Fruit fly (Drosophila melanogaster) whole organism, prepupa: Measurements from ENCODE around the gene Nsun5.

Source experiments
- Blimp-1 ChIP-seq: fragments of 200-800 bp; sonication (Bioruptor generic); optimal IDR thresholded peaks from 3 replicates; lab custom pipeline; 2017; ENCODE audit warnings: missing biosample characterization, missing genetic modification characterization, mild to moderate bottlenecking, moderate library complexity, missing genetic modification reagents
- CG10631 ChIP-seq: fragments of 200-800 bp; sonication (Bioruptor generic); optimal IDR thresholded peaks from 2 replicates; lab custom pipeline; 2016; ENCODE audit warnings: missing biosample characterization, missing genetic modification characterization
- CG10669 ChIP-seq: fragments of 200-800 bp; sonication (Bioruptor generic); optimal IDR thresholded peaks from 3 replicates; lab custom pipeline; 2018; ENCODE audit warnings: missing biosample characterization, mild to moderate bottlenecking, missing genetic modification characterization, moderate library complexity
- CG11294 ChIP-seq: fragments of 200-800 bp; sonication (Bioruptor generic); IDR thresholded peaks from 2 replicates; pipeline ENCODE4 v1.3.6; 2022; ENCODE audit warnings: missing biosample characterization, missing genetic modification characterization
- CG11902 ChIP-seq: fragments of 200-800 bp; sonication (Bioruptor generic); optimal IDR thresholded peaks from 3 replicates; lab custom pipeline; 2016; ENCODE audit warnings: missing biosample characterization, missing genetic modification characterization
- CG15336 ChIP-seq: fragments of 200-800 bp; sonication (Bioruptor generic); IDR thresholded peaks from 2 replicates; pipeline ENCODE4 v1.3.6; 2022; ENCODE audit warnings: missing biosample characterization, missing genetic modification characterization
- CG1621 ChIP-seq: fragments of 200-800 bp; sonication (Bioruptor generic); optimal IDR thresholded peaks from 3 replicates; lab custom pipeline; 2018; ENCODE audit warnings: missing biosample characterization, mild to moderate bottlenecking, missing genetic modification characterization
- CG16779 ChIP-seq: fragments of 200-800 bp; sonication (Bioruptor generic); optimal IDR thresholded peaks from 3 replicates; lab custom pipeline; 2017; ENCODE audit warnings: missing biosample characterization, mild to moderate bottlenecking, missing genetic modification characterization
- CG3032 ChIP-seq: fragments of 200-800 bp; optimal IDR thresholded peaks from 2 replicates; lab custom pipeline; 2019; ENCODE audit warnings: missing biosample characterization, mild to moderate bottlenecking, missing genetic modification characterization, moderate library complexity
- CG32006 ChIP-seq: fragments of 200-800 bp; sonication (Bioruptor generic); optimal IDR thresholded peaks from 3 replicates; lab custom pipeline; 2017; ENCODE audit warnings: missing biosample characterization, mild to moderate bottlenecking, missing genetic modification characterization
- CG34406 ChIP-seq: fragments of 200-800 bp; sonication (Bioruptor generic); optimal IDR thresholded peaks from 3 replicates; lab custom pipeline; 2016; ENCODE audit warnings: missing biosample characterization, missing genetic modification characterization
- CG3919 ChIP-seq: fragments of 200-800 bp; sonication (Bioruptor generic); optimal IDR thresholded peaks from 3 replicates; lab custom pipeline; 2016; ENCODE audit warnings: missing biosample characterization, missing genetic modification characterization
- CG4318 ChIP-seq: fragments of 200-800 bp; sonication (Bioruptor generic); optimal IDR thresholded peaks from 3 replicates; lab custom pipeline; 2017; ENCODE audit warnings: missing biosample characterization, mild to moderate bottlenecking, missing genetic modification characterization
- CG6163 ChIP-seq: fragments of 200-800 bp; sonication (Bioruptor generic); IDR thresholded peaks from 3 replicates; pipeline ENCODE4 v1.3.6; 2022; ENCODE audit warnings: missing biosample characterization, missing genetic modification characterization
- CG6276 ChIP-seq: fragments of 200-800 bp; sonication (Bioruptor generic); optimal IDR thresholded peaks from 2 replicates; lab custom pipeline; 2017; ENCODE audit warnings: missing biosample characterization, mild to moderate bottlenecking, missing genetic modification characterization
- CG6792 ChIP-seq: fragments of 200-800 bp; sonication (Bioruptor generic); optimal IDR thresholded peaks from 3 replicates; lab custom pipeline; 2016; ENCODE audit warnings: missing biosample characterization, missing genetic modification characterization
- CG6808 ChIP-seq: fragments of 200-800 bp; sonication (Bioruptor generic); optimal IDR thresholded peaks from 3 replicates; lab custom pipeline; 2017; ENCODE audit warnings: missing biosample characterization, missing genetic modification characterization, mild to moderate bottlenecking, moderate library complexity, missing genetic modification reagents
- CG8119 ChIP-seq: fragments of 200-800 bp; sonication (Bioruptor generic); IDR thresholded peaks from 3 replicates; pipeline ENCODE4 v1.3.6; 2022; ENCODE audit warnings: missing biosample characterization, missing genetic modification characterization
- CG8319 ChIP-seq: fragments of 200-800 bp; sonication (Bioruptor generic); optimal IDR thresholded peaks from 3 replicates; lab custom pipeline; 2016; ENCODE audit warnings: missing biosample characterization, missing genetic modification characterization
- CG9139 ChIP-seq: fragments of 200-800 bp; sonication (Bioruptor generic); optimal IDR thresholded peaks from 3 replicates; lab custom pipeline; 2017; ENCODE audit warnings: missing biosample characterization, mild to moderate bottlenecking, missing genetic modification characterization
- Eip75B ChIP-seq: fragments of 200-800 bp; sonication (Bioruptor generic); optimal IDR thresholded peaks from 3 replicates; lab custom pipeline; 2016; ENCODE audit warnings: missing biosample characterization, missing genetic modification characterization
- Eip78C ChIP-seq: fragments of 200-800 bp; sonication (Bioruptor generic); peaks from one replicate; lab custom pipeline; 2016; ENCODE audit warnings: missing biosample characterization, missing genetic modification characterization
- Eip93F ChIP-seq: fragments of 200-800 bp; sonication (Bioruptor generic); optimal IDR thresholded peaks from 2 replicates; lab custom pipeline; 2016; ENCODE audit warnings: missing biosample characterization, mild to moderate bottlenecking, missing genetic modification characterization
- Ets21C ChIP-seq: fragments of 200-800 bp; sonication (Bioruptor generic); optimal IDR thresholded peaks from 3 replicates; lab custom pipeline; 2016; ENCODE audit warnings: missing biosample characterization, missing genetic modification characterization
- Ets96B ChIP-seq: fragments of 200-800 bp; optimal IDR thresholded peaks from 2 replicates; lab custom pipeline; 2019; ENCODE audit warnings: missing biosample characterization, mild to moderate bottlenecking, missing genetic modification characterization, moderate library complexity
- Gug ChIP-seq: fragments of 200-800 bp; sonication (Bioruptor generic); IDR thresholded peaks from 2 replicates; pipeline ENCODE4 v1.3.6; 2022; ENCODE audit warnings: missing biosample characterization, missing genetic modification characterization
- Hr38 ChIP-seq: sonication (Bioruptor generic); optimal IDR thresholded peaks from 2 replicates; lab custom pipeline; 2016; ENCODE audit warnings: missing biosample characterization, missing genetic modification characterization
- Hr39 ChIP-seq: fragments of 200-800 bp; sonication (Bioruptor generic); optimal IDR thresholded peaks from 2 replicates; lab custom pipeline; 2016; ENCODE audit warnings: missing biosample characterization, missing genetic modification characterization
- Hr4 ChIP-seq: fragments of 200-800 bp; sonication (Bioruptor generic); optimal IDR thresholded peaks from 3 replicates; lab custom pipeline; 2016; ENCODE audit warnings: missing biosample characterization, missing genetic modification characterization
- Met ChIP-seq: fragments of 200-800 bp; sonication (Bioruptor generic); optimal IDR thresholded peaks from 3 replicates; lab custom pipeline; 2016; ENCODE audit warnings: missing biosample characterization, missing genetic modification characterization
- OdsH ChIP-seq: fragments of 200-800 bp; sonication (Bioruptor generic); optimal IDR thresholded peaks from 3 replicates; lab custom pipeline; 2016; ENCODE audit warnings: missing biosample characterization, missing genetic modification characterization
- Smox ChIP-seq: fragments of 200-800 bp; sonication (Bioruptor generic); optimal IDR thresholded peaks from 3 replicates; lab custom pipeline; 2016; ENCODE audit warnings: missing biosample characterization, missing genetic modification characterization
- Sox102F ChIP-seq: fragments of 200-800 bp; sonication (Bioruptor generic); optimal IDR thresholded peaks from 2 replicates; lab custom pipeline; 2016; ENCODE audit warnings: missing biosample characterization, mild to moderate bottlenecking, missing genetic modification characterization
- Sox14 ChIP-seq: fragments of 200-800 bp; sonication (Bioruptor generic); optimal IDR thresholded peaks from 3 replicates; lab custom pipeline; 2016; ENCODE audit warnings: missing biosample characterization, missing genetic modification characterization
- Sox15 ChIP-seq: fragments of 200-800 bp; sonication (Bioruptor generic); optimal IDR thresholded peaks from 3 replicates; lab custom pipeline; 2016; ENCODE audit warnings: missing biosample characterization, missing genetic modification characterization
- achi ChIP-seq: fragments of 200-800 bp; sonication (Bioruptor generic); optimal IDR thresholded peaks from 3 replicates; lab custom pipeline; 2016; ENCODE audit warnings: missing biosample characterization, missing genetic modification characterization
- acj6 ChIP-seq: fragments of 200-800 bp; sonication (Bioruptor generic); optimal IDR thresholded peaks from 3 replicates; lab custom pipeline; 2016; ENCODE audit warnings: missing biosample characterization, missing genetic modification characterization
- cyc ChIP-seq: fragments of 200-800 bp; sonication (Bioruptor generic); optimal IDR thresholded peaks from 3 replicates; lab custom pipeline; 2016; ENCODE audit warnings: missing biosample characterization, missing genetic modification characterization
- dac ChIP-seq: fragments of 200-800 bp; sonication (Bioruptor generic); optimal IDR thresholded peaks from 2 replicates; lab custom pipeline; 2017; ENCODE audit warnings: missing biosample characterization, mild to moderate bottlenecking, missing genetic modification characterization
- dsx ChIP-seq: fragments of 200-800 bp; optimal IDR thresholded peaks from 3 replicates; lab custom pipeline; 2019; ENCODE audit warnings: missing biosample characterization, mild to moderate bottlenecking, missing genetic modification characterization, moderate library complexity; ENCODE audit not compliant: poor library complexity, severe bottlenecking
- eg ChIP-seq: fragments of 200-800 bp; sonication (Bioruptor generic); IDR thresholded peaks from 3 replicates; pipeline ENCODE4 v1.3.6; 2022; ENCODE audit warnings: missing biosample characterization, missing genetic modification characterization
- esn ChIP-seq: fragments of 200-800 bp; sonication (Bioruptor generic); optimal IDR thresholded peaks from 2 replicates; lab custom pipeline; 2016; ENCODE audit warnings: missing biosample characterization, mild to moderate bottlenecking, missing genetic modification characterization, moderate library complexity
- fd59A ChIP-seq: fragments of 200-800 bp; sonication (Bioruptor generic); optimal IDR thresholded peaks from 2 replicates; lab custom pipeline; 2017; ENCODE audit warnings: missing biosample characterization, mild to moderate bottlenecking, missing genetic modification characterization, missing genetic modification reagents
- fd85E ChIP-seq: fragments of 200-800 bp; sonication (Bioruptor generic); optimal IDR thresholded peaks from 3 replicates; lab custom pipeline; 2016; ENCODE audit warnings: missing biosample characterization, missing genetic modification characterization
- fkh ChIP-seq: fragments of 200-800 bp; sonication (Bioruptor generic); optimal IDR thresholded peaks from 3 replicates; lab custom pipeline; 2017; ENCODE audit warnings: missing biosample characterization, mild to moderate bottlenecking, missing genetic modification characterization, moderate library complexity
- net ChIP-seq: fragments of 200-800 bp; sonication (Bioruptor generic); optimal IDR thresholded peaks from 3 replicates; lab custom pipeline; 2016; ENCODE audit warnings: missing biosample characterization, missing genetic modification characterization
- pdm3 ChIP-seq: fragments of 200-800 bp; sonication (Bioruptor generic); optimal IDR thresholded peaks from 3 replicates; lab custom pipeline; 2016; ENCODE audit warnings: missing biosample characterization, missing genetic modification characterization
- salr ChIP-seq, 2 experiments: fragments of 200-800 bp; sonication (Bioruptor generic); optimal IDR thresholded peaks; 3 replicates each; lab custom pipeline; 2016 to 2018; ENCODE audit warnings: missing biosample characterization in 2 of 2, missing genetic modification characterization in 2 of 2, mild to moderate bottlenecking in 1 of 2
- ss ChIP-seq, 2 experiments: fragments of 200-800 bp; sonication (Bioruptor generic); optimal IDR thresholded peaks; 2 replicates in 1 of 2; 3 replicates in 1 of 2; lab custom pipeline; 2017 to 2018; ENCODE audit warnings: mild to moderate bottlenecking in 2 of 2, missing biosample characterization in 2 of 2, missing genetic modification characterization in 2 of 2, moderate library complexity in 1 of 2
- svp ChIP-seq: fragments of 200-800 bp; sonication (Bioruptor generic); peaks from one replicate; lab custom pipeline; 2016; ENCODE audit warnings: missing biosample characterization, missing genetic modification characterization
- topi ChIP-seq: fragments of 200-800 bp; sonication (Bioruptor generic); optimal IDR thresholded peaks from 3 replicates; lab custom pipeline; 2016; ENCODE audit warnings: missing biosample characterization, missing genetic modification characterization
- vri ChIP-seq: fragments of 200-800 bp; sonication (Bioruptor generic); optimal IDR thresholded peaks from 3 replicates; lab custom pipeline; 2016; ENCODE audit warnings: missing biosample characterization, mild to moderate bottlenecking, missing genetic modification characterization

Nsun5 gene

dm6 chr3R:19162135-19162616 is at the start of gene Nsun5, which contains the start of gene CG42359:
TSS of gene Nsun5 (minus strand) at chr3R:19162300.
TSS of gene CG42359 (minus strand) at chr3R:19162300.
- TF ChIP-seq CG9139 (GFP tag; lab: Kevin White, UChicago) (no peak), CG3032 (tag; lab: Kevin White, UChicago) (peak; percentile 83), vri (GFP tag; lab: Kevin White, UChicago) (peak; percentile 73), ss (GFP tag; optimal IDR thresholded peaks at IDR 0.05; lab: Kevin White, UChicago) (peak; percentile 9 to 60), Eip78C (GFP tag; lab: Kevin White, UChicago) (peak; percentile 92), CG34406 (GFP tag; lab: Kevin White, UChicago) (peak; percentile 56), Smox (GFP tag; lab: Kevin White, UChicago) (peak; percentile 80), CG4318 (GFP tag; lab: Kevin White, UChicago) (no peak), dsx (GFP tag; lab: Kevin White, UChicago) (peak; percentile 65), fd85E (GFP tag; lab: Kevin White, UChicago) (peak; percentile 32), OdsH (peak; percentile 87), Eip93F (GFP tag; lab: Kevin White, UChicago) (peak; percentile 29), Sox102F (GFP tag; lab: Kevin White, UChicago) (peak; percentile 81), salr (GFP tag; optimal IDR thresholded peaks at IDR 0.05; lab: Kevin White, UChicago) (peak; percentile 44 to 74), CG16779 (tag; lab: Kevin White, UChicago) (no peak), dac (GFP tag; lab: Kevin White, UChicago) (peak; percentile 62), Hr4 (GFP tag; lab: Kevin White, UChicago) (peak; percentile 87), CG11902 (GFP tag; lab: Kevin White, UChicago) (peak; percentile 65), CG8319 (GFP tag; lab: Kevin White, UChicago) (peak; percentile 56), CG10669 (peak; percentile 77), Blimp-1 (GFP tag; lab: Kevin White, UChicago) (no peak), pdm3 (GFP tag; lab: Kevin White, UChicago) (peak; percentile 88), CG6276 (GFP tag; lab: Kevin White, UChicago) (no peak), CG6792 (peak; percentile 78), CG11294 (GFP tag; lab: Robert Waterston, UW) (peak; percentile 38; the same call in 1 of the 2 replicates), Sox14 (peak; percentile 88), net (GFP tag; lab: Kevin White, UChicago) (peak; percentile 76), CG32006 (GFP tag; lab: Kevin White, UChicago) (peak; percentile 75), Met (GFP tag; lab: Kevin White, UChicago) (peak; percentile 80), Hr39 (GFP tag; lab: Kevin White, UChicago) (peak; percentile 89), eg (GFP tag; lab: Robert Waterston, UW) (peak; percentile 90), acj6 (GFP tag; lab: Kevin White, UChicago) (peak; percentile 82), CG1621 (tag; lab: Kevin White, UChicago) (peak; percentile 62), CG6808 (GFP tag; lab: Kevin White, UChicago) (no peak), CG10631 (GFP tag; lab: Kevin White, UChicago) (peak; percentile 87), Eip75B (peak; percentile 83), CG8119 (GFP tag; lab: Robert Waterston, UW) (peak; percentile 73), CG3919 (GFP tag; lab: Kevin White, UChicago) (peak; percentile 87), svp (GFP tag; lab: Kevin White, UChicago) (peak; percentile 88), fkh (GFP tag; lab: Kevin White, UChicago) (peak; percentile 95), CG15336 (GFP tag; lab: Robert Waterston, UW) (peak; percentile 68; the same call in 1 of the 2 replicates), esn (GFP tag; lab: Kevin White, UChicago) (peak; percentile 86), Gug (GFP tag; lab: Robert Waterston, UW) (peak; percentile 69), topi (GFP tag; lab: Kevin White, UChicago) (peak; percentile 78), fd59A (GFP tag; lab: Kevin White, UChicago) (peak; percentile 23), Ets96B (tag; lab: Kevin White, UChicago) (peak; percentile 78), Ets21C (peak; percentile 78), Hr38 (peak; percentile 71), CG6163 (GFP tag; lab: Robert Waterston, UW) (peak; percentile 90; the same call in 2 of the 3 replicates), cyc (GFP tag; lab: Kevin White, UChicago) (peak; percentile 90), Sox15 (GFP tag; lab: Kevin White, UChicago) (peak; percentile 68), achi (GFP tag; lab: Kevin White, UChicago) (peak; percentile 77)
